Worm (Caenorhabditis elegans): ENCODE results near the gene R02D5.9.

The R02D5.9 gene

ce11 chrV:14472229-14472628, 38.7 kb downstream of the R02D5.9 start, which contains the start of gene clec-227:
TSS of gene clec-227 (plus strand) at chrV:14472529.
- TF ChIP-seq blmp-1 (tag; optimal IDR thresholded peaks at IDR 0.05) (no peak), ceh-43 (GFP tag; optimal IDR thresholded peaks at IDR 0.05) (no peak), M03D4.4 (tag; optimal IDR thresholded peaks at IDR 0.05) (no peak), flh-1 (GFP tag; optimal IDR thresholded peaks at IDR 0.05) (no peak), lin-13 (tag; optimal IDR thresholded peaks at IDR 0.05) (no peak), mls-2 (tag; optimal IDR thresholded peaks at IDR 0.05) (no peak), nhr-2 (tag; optimal IDR thresholded peaks at IDR 0.05) (no peak), cnd-1 (tag; optimal IDR thresholded peaks at IDR 0.05) (no peak), unc-62 (GFP tag; optimal IDR thresholded peaks at IDR 0.05) (no peak), mab-5 (tag; optimal IDR thresholded peaks at IDR 0.05) (no peak), nhr-76 (tag; optimal IDR thresholded peaks at IDR 0.05) (no peak), drap-1 (GFP tag; optimal IDR thresholded peaks at IDR 0.05) (no peak), elt-1 (tag; optimal IDR thresholded peaks at IDR 0.05; ENCODE audit: borderline replicate concordance, insufficient read depth) (no peak), ztf-11 (tag; optimal IDR thresholded peaks at IDR 0.05) (no peak), lsy-2 (tag; optimal IDR thresholded peaks at IDR 0.05) (no peak), unc-120 (tag; optimal IDR thresholded peaks at IDR 0.05; ENCODE audit: poor library complexity, severe bottlenecking) (no peak), ces-1 (GFP tag; optimal IDR thresholded peaks at IDR 0.05) (no peak)

- TF ChIP-seq ceh-39 (tag; optimal IDR thresholded peaks at IDR 0.05) (no peak), sem-2 (GFP tag; optimal IDR thresholded peaks at IDR 0.05) (no peak), elt-1 (tag; optimal IDR thresholded peaks at IDR 0.05; ENCODE audit: borderline replicate concordance, insufficient read depth) (no peak), unc-120 (tag; optimal IDR thresholded peaks at IDR 0.05; ENCODE audit: poor library complexity, severe bottlenecking) (no peak), blmp-1 (tag; optimal IDR thresholded peaks at IDR 0.05) (no peak), bed-3 (GFP tag; optimal IDR thresholded peaks at IDR 0.05) (no peak), lin-32 (GFP tag; optimal IDR thresholded peaks at IDR 0.05) (no peak), nhr-28 (tag; optimal IDR thresholded peaks at IDR 0.05) (no peak), nhr-237 (tag; optimal IDR thresholded peaks at IDR 0.05) (no peak)
Measured at ce11 chrV:14468931-14469330, 42.0 kb downstream of the R02D5.9 start, which contains the start of gene clec-57. TSS of gene clec-57 (plus strand) at chrV:14469231.

ce11 chrV:14468196-14468874, 42.6 kb downstream of the R02D5.9 start, which contains the start of gene srz-97:
TSS of gene srz-97 (minus strand) at chrV:14468246.
- peak; percentile 64 for TF ChIP-seq cnd-1 (tag; optimal IDR thresholded peaks at IDR 0.05)
- TF ChIP-seq lin-32 (GFP tag; optimal IDR thresholded peaks at IDR 0.05) = no peak
- peak; percentile 1 for TF ChIP-seq ceh-83 (GFP tag; optimal IDR thresholded peaks at IDR 0.05)
- TF ChIP-seq drap-1 (GFP tag; optimal IDR thresholded peaks at IDR 0.05) = peak; percentile 53

ce11 chrV:14464368-14464767, 46.6 kb downstream of the R02D5.9 start, which contains the start of gene F08H9.4:
TSS of gene F08H9.4 (minus strand) at chrV:14464428.
- TF ChIP-seq sem-2 (GFP tag; optimal IDR thresholded peaks at IDR 0.05) = no peak
- no peak for TF ChIP-seq snpc-4 (tag; optimal IDR thresholded peaks at IDR 0.05)
- no peak for TF ChIP-seq ces-1 (GFP tag; optimal IDR thresholded peaks at IDR 0.05)
- no peak for TF ChIP-seq blmp-1 (tag; optimal IDR thresholded peaks at IDR 0.05)
- no peak for TF ChIP-seq cnd-1 (tag; optimal IDR thresholded peaks at IDR 0.05)
- no peak for TF ChIP-seq unc-39 (tag; optimal IDR thresholded peaks at IDR 0.05)
- no peak for TF ChIP-seq ceh-39 (tag; optimal IDR thresholded peaks at IDR 0.05)
- TF ChIP-seq ceh-43 (GFP tag; optimal IDR thresholded peaks at IDR 0.05) = no peak

- TF ChIP-seq drap-1 (GFP tag; optimal IDR thresholded peaks at IDR 0.05) (peak; percentile 14), cnd-1 (tag; optimal IDR thresholded peaks at IDR 0.05) (peak; percentile 7)
Measured at ce11 chrV:14463087-14463486, 47.8 kb downstream of the R02D5.9 start, which contains the start of gene F08H9.3. TSS of gene F08H9.3 (minus strand) at chrV:14463338.

ce11 chrV:14462653-14463052, 48.3 kb downstream of the R02D5.9 start:
- TF ChIP-seq lin-13 (tag; optimal IDR thresholded peaks at IDR 0.05) = no peak
- no peak for TF ChIP-seq ces-1 (GFP tag; optimal IDR thresholded peaks at IDR 0.05)
- no peak for TF ChIP-seq tbx-8 (GFP tag; optimal IDR thresholded peaks at IDR 0.05)
- TF ChIP-seq nhr-12 (tag; optimal IDR thresholded peaks at IDR 0.05) = no peak
- no peak for TF ChIP-seq hlh-1 (tag; optimal IDR thresholded peaks at IDR 0.05)
- TF ChIP-seq nhr-76 (tag; optimal IDR thresholded peaks at IDR 0.05) = no peak

Data from whole organism, mixed stage, embryonic.